Fruit fly (Drosophila melanogaster) whole organism, pupa: ENCODE results near the gene CG7166.

Experiments used
- CG10348 ChIP-seq: fragments of 200-800 bp; sonication (Bioruptor generic); IDR thresholded peaks from 2 replicates; pipeline ENCODE4 v1.3.6; 2022; ENCODE audit warnings: missing biosample characterization, missing genetic modification characterization
- CG12605 ChIP-seq: fragments of 200-800 bp; sonication (Bioruptor generic); IDR thresholded peaks from 2 replicates; pipeline ENCODE4 v1.3.6; 2022; ENCODE audit warnings: missing biosample characterization, missing genetic modification characterization
- CG13204 ChIP-seq: fragments of 200-800 bp; sonication (Bioruptor generic); optimal IDR thresholded peaks from 2 replicates; lab custom pipeline; 2018; ENCODE audit warnings: missing biosample characterization, mild to moderate bottlenecking, missing genetic modification characterization, moderate library complexity
- CG14655 ChIP-seq: fragments of 200-800 bp; sonication (Bioruptor generic); optimal IDR thresholded peaks from 3 replicates; lab custom pipeline; 2017; ENCODE audit warnings: mild to moderate bottlenecking, missing biosample characterization, missing genetic modification reagents, missing genetic modification characterization
- CG15710 ChIP-seq: fragments of 200-800 bp; sonication (Bioruptor generic); optimal IDR thresholded peaks from 2 replicates; lab custom pipeline; 2018; ENCODE audit warnings: missing biosample characterization, mild to moderate bottlenecking, missing genetic modification characterization, moderate library complexity
- CG17806 ChIP-seq: fragments of 200-800 bp; sonication (Bioruptor generic); optimal IDR thresholded peaks from 2 replicates; lab custom pipeline; 2018; ENCODE audit warnings: missing biosample characterization, mild to moderate bottlenecking, missing genetic modification characterization, moderate library complexity
- CG32121 ChIP-seq: fragments of 200-800 bp; sonication (Bioruptor generic); IDR thresholded peaks from 2 replicates; pipeline ENCODE4 v1.3.6; 2022; ENCODE audit warnings: missing biosample characterization, missing genetic modification characterization
- CG34367 ChIP-seq: fragments of 200-800 bp; sonication (Bioruptor generic); optimal IDR thresholded peaks from 2 replicates; lab custom pipeline; 2018; ENCODE audit warnings: missing biosample characterization, mild to moderate bottlenecking, missing genetic modification characterization
- CG4496 ChIP-seq: fragments of 200-800 bp; sonication (Bioruptor generic); IDR thresholded peaks from 3 replicates; pipeline ENCODE4 v1.3.6; 2022; ENCODE audit warnings: missing biosample characterization, missing genetic modification characterization
- CG8159 ChIP-seq: fragments of 200-800 bp; sonication (Bioruptor generic); optimal IDR thresholded peaks from 3 replicates; lab custom pipeline; 2018; ENCODE audit warnings: missing biosample characterization, mild to moderate bottlenecking, missing genetic modification characterization, moderate library complexity
- CG8301 ChIP-seq: fragments of 200-800 bp; sonication (Bioruptor generic); optimal IDR thresholded peaks from 2 replicates; lab custom pipeline; 2018; ENCODE audit warnings: missing biosample characterization, mild to moderate bottlenecking, missing genetic modification characterization
- CG9948 ChIP-seq: fragments of 200-800 bp; sonication (Bioruptor generic); optimal IDR thresholded peaks from 2 replicates; lab custom pipeline; 2018; ENCODE audit warnings: missing biosample characterization, mild to moderate bottlenecking, missing genetic modification characterization, moderate library complexity
- D1 ChIP-seq: fragments of 200-800 bp; sonication (Bioruptor generic); optimal IDR thresholded peaks from 2 replicates; lab custom pipeline; 2018; ENCODE audit warnings: missing biosample characterization, mild to moderate bottlenecking, missing genetic modification characterization, moderate library complexity
- EcR ChIP-seq: fragments of 200-800 bp; sonication (Bioruptor generic); optimal IDR thresholded peaks from 3 replicates; lab custom pipeline; 2019; ENCODE audit warnings: missing biosample characterization, missing genetic modification characterization, mild to moderate bottlenecking, moderate library complexity, missing genetic modification reagents
- Ets98B ChIP-seq: fragments of 200-800 bp; sonication (Bioruptor generic); IDR thresholded peaks from 2 replicates; pipeline ENCODE4 v1.3.6; 2022; ENCODE audit warnings: missing biosample characterization, missing genetic modification characterization
- Pif1A ChIP-seq: fragments of 200-800 bp; sonication (Bioruptor generic); optimal IDR thresholded peaks from 3 replicates; lab custom pipeline; 2016; ENCODE audit warnings: missing biosample characterization, missing genetic modification characterization
- Pif1B ChIP-seq: fragments of 200-800 bp; sonication (Bioruptor generic); optimal IDR thresholded peaks from 3 replicates; lab custom pipeline; 2016; ENCODE audit warnings: missing biosample characterization, missing genetic modification characterization
- Snoo ChIP-seq: fragments of 200-800 bp; sonication (Bioruptor generic); optimal IDR thresholded peaks from 3 replicates; lab custom pipeline; 2017; ENCODE audit warnings: missing biosample characterization, mild to moderate bottlenecking, missing genetic modification characterization, inconsistent platforms
- fd96Ca ChIP-seq: fragments of 200-800 bp; sonication (Bioruptor generic); IDR thresholded peaks from 3 replicates; pipeline ENCODE4 v1.3.6; 2022; ENCODE audit warnings: missing biosample characterization, missing genetic modification characterization
- gl ChIP-seq: fragments of 200-800 bp; sonication (Bioruptor generic); optimal IDR thresholded peaks from 2 replicates; lab custom pipeline; 2018; ENCODE audit warnings: missing biosample characterization, mild to moderate bottlenecking, missing genetic modification characterization
- rn ChIP-seq: fragments of 200-800 bp; sonication (Bioruptor generic); IDR thresholded peaks from 2 replicates; pipeline ENCODE4 v1.3.6; 2022; ENCODE audit warnings: missing biosample characterization, missing genetic modification characterization

Gene CG7166

DNA sequence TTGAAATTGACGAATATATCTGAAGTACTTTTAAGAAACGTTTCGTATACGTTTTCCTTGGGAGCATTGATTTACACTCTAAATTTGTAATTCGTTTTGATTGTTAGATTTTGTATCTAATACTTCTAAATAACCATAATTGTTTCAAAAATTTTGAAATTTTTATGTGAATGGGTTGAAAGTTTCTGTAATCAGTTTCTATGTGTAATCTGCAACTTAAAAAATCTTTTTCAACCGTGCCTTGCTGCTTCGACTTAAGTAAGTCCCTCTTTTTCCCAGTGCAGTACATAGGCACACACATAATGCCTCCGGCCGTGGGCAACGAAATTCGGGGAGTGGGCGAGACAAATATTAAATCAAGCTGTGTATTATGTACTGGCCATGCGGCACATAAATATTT, 40.0 kb downstream of the CG7166 start:
- TF ChIP-seq CG10348 (GFP tag; lab: Robert Waterston, UW) (no peak), EcR (GFP tag; lab: Kevin White, UChicago) (no peak), CG15710 (tag; lab: Kevin White, UChicago) (no peak), CG8159 (no peak), fd96Ca (GFP tag; lab: Robert Waterston, UW) (no peak), Ets98B (GFP tag; lab: Robert Waterston, UW) (no peak), gl (tag; lab: Kevin White, UChicago) (no peak), CG12605 (GFP tag; lab: Robert Waterston, UW) (no peak), CG32121 (GFP tag; lab: Robert Waterston, UW) (no peak), CG34367 (tag; lab: Kevin White, UChicago) (no peak), Pif1B (GFP tag; lab: Kevin White, UChicago) (no peak), Pif1A (GFP tag; lab: Kevin White, UChicago) (no peak), rn (GFP tag; lab: Robert Waterston, UW) (no peak)

- TF ChIP-seq D1 (tag; lab: Kevin White, UChicago): no peak
- no peak for TF ChIP-seq fd96Ca (GFP tag; lab: Robert Waterston, UW)
- TF ChIP-seq CG15710 (tag; lab: Kevin White, UChicago): no peak
- TF ChIP-seq gl (tag; lab: Kevin White, UChicago): no peak
- no peak for TF ChIP-seq CG32121 (GFP tag; lab: Robert Waterston, UW)
- 0 out of 2 replicates have a peak, but pooled peaks have one; percentile 24 for TF ChIP-seq CG12605 (GFP tag; lab: Robert Waterston, UW)
- TF ChIP-seq rn (GFP tag; lab: Robert Waterston, UW): no peak
- TF ChIP-seq CG8159: no peak
- TF ChIP-seq CG13204 (GFP tag; lab: Kevin White, UChicago): peak; percentile 56
Observed at dm6 chr3L:21584683-21585082, 40.8 kb downstream of the CG7166 start.

DNA sequence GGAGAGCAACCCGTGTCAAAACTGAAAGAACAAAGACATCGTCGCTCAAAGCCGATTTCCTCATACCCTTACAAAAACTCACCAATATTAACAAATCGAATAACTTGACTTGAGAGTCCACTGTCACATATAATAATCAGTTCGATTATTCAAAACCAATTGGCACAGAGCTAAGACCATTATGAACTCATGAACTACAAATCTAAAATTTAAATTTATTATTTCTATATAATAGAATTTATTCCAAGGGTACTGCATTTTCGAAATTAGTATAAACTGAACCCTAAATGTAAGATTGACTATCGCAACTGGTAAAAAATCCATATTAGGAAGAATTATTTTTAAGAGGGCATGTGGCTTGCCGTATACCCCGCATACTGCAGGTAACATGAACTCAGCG, 43.5 kb downstream of the CG7166 start:
- TF ChIP-seq CG17806 (tag; lab: Kevin White, UChicago) (no peak), rn (GFP tag; lab: Robert Waterston, UW) (no peak), CG8301 (no peak), Ets98B (GFP tag; lab: Robert Waterston, UW) (no peak), gl (tag; lab: Kevin White, UChicago) (no peak), CG34367 (tag; lab: Kevin White, UChicago) (no peak), D1 (tag; lab: Kevin White, UChicago) (no peak), CG8159 (peak; percentile 50), EcR (GFP tag; lab: Kevin White, UChicago) (no peak), Snoo (tag; lab: Kevin White, UChicago) (peak; percentile 13), fd96Ca (GFP tag; lab: Robert Waterston, UW) (no peak), CG10348 (GFP tag; lab: Robert Waterston, UW) (no peak), Pif1A (GFP tag; lab: Kevin White, UChicago) (no peak), CG13204 (GFP tag; lab: Kevin White, UChicago) (no peak), CG15710 (tag; lab: Kevin White, UChicago) (peak; percentile 35), CG32121 (GFP tag; lab: Robert Waterston, UW) (no peak), CG4496 (GFP tag; lab: Robert Waterston, UW) (no peak), CG14655 (GFP tag; lab: Kevin White, UChicago) (no peak), Pif1B (GFP tag; lab: Kevin White, UChicago) (peak; percentile 31), CG9948 (tag; lab: Kevin White, UChicago) (peak; percentile 15), CG12605 (GFP tag; lab: Robert Waterston, UW) (no peak)

DNA sequence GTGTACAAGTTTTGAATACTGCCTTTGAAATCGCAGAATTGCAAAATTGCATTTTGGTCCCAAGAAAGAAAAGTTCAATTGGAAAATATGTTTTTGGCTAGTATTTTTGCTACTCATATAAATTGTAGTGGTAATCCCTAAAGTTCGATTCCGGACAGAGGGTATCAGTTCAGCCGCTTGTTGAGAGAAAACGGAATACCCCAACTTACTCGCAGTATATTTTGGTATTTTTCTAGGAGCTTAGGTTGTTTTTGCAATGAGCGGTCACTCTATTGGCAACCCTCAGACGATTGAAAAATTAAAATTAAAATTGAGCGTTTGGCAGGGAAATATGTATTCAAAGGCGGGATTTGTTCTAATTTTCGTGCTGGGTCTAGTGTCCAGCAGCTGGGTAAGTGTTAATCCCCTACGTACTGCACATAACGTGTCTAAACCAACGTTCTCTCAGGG, 51.1 kb downstream of the CG7166 start:
- no peak for TF ChIP-seq CG14655 (GFP tag; lab: Kevin White, UChicago)
- no peak for TF ChIP-seq gl (tag; lab: Kevin White, UChicago)
- no peak for TF ChIP-seq Snoo (tag; lab: Kevin White, UChicago)
- no peak for TF ChIP-seq CG10348 (GFP tag; lab: Robert Waterston, UW)
- peak; percentile 55 for TF ChIP-seq D1 (tag; lab: Kevin White, UChicago)
- TF ChIP-seq CG32121 (GFP tag; lab: Robert Waterston, UW): no peak
- no peak for TF ChIP-seq CG4496 (GFP tag; lab: Robert Waterston, UW)

DNA sequence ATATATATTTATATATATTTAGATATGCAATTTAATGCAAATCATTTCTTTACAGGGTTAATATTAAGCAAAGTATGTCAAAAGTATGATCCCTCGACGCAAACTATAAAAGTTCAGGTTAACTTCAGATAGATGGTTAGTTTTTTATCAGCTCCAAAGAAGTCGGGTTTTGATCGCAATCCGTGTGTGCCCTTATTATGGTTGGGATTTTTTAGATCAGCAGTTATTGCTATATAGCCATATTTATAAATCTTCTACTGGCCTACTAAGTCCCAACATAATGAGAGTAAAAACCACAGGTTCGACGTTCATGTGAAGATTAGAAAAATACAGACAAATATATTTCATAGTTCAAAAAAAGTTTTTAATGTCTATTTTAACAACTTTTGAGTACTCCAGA, 51.6 kb downstream of the CG7166 start, which contains the start of gene EMC10:
Gene EMC10, plus strand, starts transcription at position 301 of the 400 bp plus-strand sequence.
- no peak for TF ChIP-seq fd96Ca (GFP tag; lab: Robert Waterston, UW)
- TF ChIP-seq Ets98B (GFP tag; lab: Robert Waterston, UW): no peak
- no peak for TF ChIP-seq Pif1A (GFP tag; lab: Kevin White, UChicago)
- TF ChIP-seq CG34367 (tag; lab: Kevin White, UChicago): no peak
- TF ChIP-seq rn (GFP tag; lab: Robert Waterston, UW): no peak
- no peak for TF ChIP-seq CG17806 (tag; lab: Kevin White, UChicago)
- no peak for TF ChIP-seq CG15710 (tag; lab: Kevin White, UChicago)
- TF ChIP-seq CG13204 (GFP tag; lab: Kevin White, UChicago): no peak
- no peak for TF ChIP-seq Snoo (tag; lab: Kevin White, UChicago)
- TF ChIP-seq Pif1B (GFP tag; lab: Kevin White, UChicago): no peak
- no peak for TF ChIP-seq CG12605 (GFP tag; lab: Robert Waterston, UW)
- TF ChIP-seq CG32121 (GFP tag; lab: Robert Waterston, UW): no peak
- TF ChIP-seq CG4496 (GFP tag; lab: Robert Waterston, UW): no peak
- no peak for TF ChIP-seq gl (tag; lab: Kevin White, UChicago)
- TF ChIP-seq CG10348 (GFP tag; lab: Robert Waterston, UW): no peak
- no peak for TF ChIP-seq CG8159
- no peak for TF ChIP-seq EcR (GFP tag; lab: Kevin White, UChicago)
- no peak for TF ChIP-seq D1 (tag; lab: Kevin White, UChicago)
- TF ChIP-seq, all 21 proteins: peak for 0
